Fruit fly (Drosophila melanogaster) Kc167 (cell line): Measurements from ENCODE around the gene Tcs3.

ENCODE experiments used
- Myc ChIP-seq: fragments of >200 bp; optimal IDR thresholded peaks from 2 replicates; lab custom pipeline; 2017; ENCODE audit warnings: missing external identifiers
- Sin3A ChIP-seq: fragments of >200 bp; optimal IDR thresholded peaks from 2 replicates; lab custom pipeline; 2018; ENCODE audit warnings: missing external identifiers
- h ChIP-seq: fragments of >200 bp; optimal IDR thresholded peaks from 3 replicates; lab custom pipeline; 2018; ENCODE audit warnings: missing external identifiers
- insv ChIP-seq: fragments of >200 bp; optimal IDR thresholded peaks from 3 replicates; lab custom pipeline; 2018; ENCODE audit warnings: missing external identifiers
- psq ChIP-seq: fragments of >200 bp; optimal IDR thresholded peaks from 2 replicates; lab custom pipeline; 2017; ENCODE audit warnings: missing external identifiers
- ttk ChIP-seq: sonication (Bioruptor generic); optimal IDR thresholded peaks from 2 replicates; lab custom pipeline; 2017; ENCODE audit warnings: missing external identifiers

The Tcs3 gene

DNA sequence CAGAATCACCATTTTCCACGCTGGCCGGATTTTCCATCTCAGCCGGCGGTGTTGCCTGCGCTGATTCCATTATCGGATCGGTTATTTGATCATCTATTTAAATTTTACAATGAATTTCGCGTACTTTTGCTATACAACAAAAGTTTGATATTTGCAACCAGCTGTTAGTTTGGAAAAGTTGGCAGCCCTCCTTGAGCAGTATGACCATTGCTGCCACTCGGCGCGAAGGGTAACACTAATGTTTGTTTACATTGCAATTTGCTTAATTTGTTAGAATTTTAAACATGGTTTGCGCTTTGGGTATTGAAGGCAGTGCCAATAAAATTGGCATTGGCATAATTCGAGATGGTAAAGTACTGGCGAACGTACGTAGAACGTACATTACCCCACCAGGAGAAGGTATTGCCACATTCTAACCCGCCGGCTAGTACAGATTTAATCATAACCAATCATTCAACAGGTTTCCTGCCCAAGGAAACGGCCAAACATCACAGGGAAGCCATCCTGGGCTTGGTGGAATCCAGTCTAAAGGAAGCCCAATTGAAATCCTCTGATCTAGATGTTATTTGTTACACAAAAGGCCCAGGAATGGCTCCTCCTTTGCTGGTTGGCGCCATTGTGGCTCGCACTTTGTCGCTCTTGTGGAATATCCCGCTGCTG, at the start of gene Tcs3, which contains the start of gene Golgin104:
Gene Tcs3 (plus strand): TSS at position 222 of the 660 bp plus-strand sequence.
Gene Golgin104 (minus strand): TSS at position 182 of the 660 bp plus-strand sequence.
- TF ChIP-seq psq (lab: Kevin White, UChicago) = no peak
- TF ChIP-seq Myc (lab: Kevin White, UChicago) = no peak
- no peak for TF ChIP-seq insv (lab: Kevin White, UChicago)
- TF ChIP-seq Sin3A (lab: Kevin White, UChicago) = no peak
- no peak for TF ChIP-seq ttk (lab: Kevin White, UChicago)
- no peak for TF ChIP-seq h (lab: Kevin White, UChicago)

DNA sequence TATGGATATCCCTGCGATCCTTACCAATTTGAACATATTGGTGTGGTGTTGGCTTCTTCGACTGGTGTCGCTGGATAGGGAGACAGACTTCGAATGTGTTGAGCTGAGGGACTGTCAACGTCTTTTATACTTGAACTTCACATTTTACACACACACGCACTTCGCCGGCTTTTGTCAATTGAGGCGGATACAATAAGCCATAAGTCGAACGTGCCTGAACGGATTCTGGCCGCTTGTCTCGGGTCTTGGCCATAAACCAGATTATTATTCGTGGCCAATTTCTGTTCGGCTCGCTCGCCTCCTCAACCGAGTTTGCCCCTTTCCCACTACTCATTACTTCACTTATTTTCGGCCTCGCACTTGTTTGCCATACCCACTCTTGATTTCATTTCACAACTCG, 48.7 kb upstream of the Tcs3 start, which contains the start of gene CG13044:
Gene CG13044 (minus strand): TSS at position 101 of the 400 bp plus-strand sequence.
- TF ChIP-seq insv (lab: Kevin White, UChicago) (no peak), Myc (lab: Kevin White, UChicago) (no peak), ttk (lab: Kevin White, UChicago) (no peak), Sin3A (lab: Kevin White, UChicago) (no peak), h (lab: Kevin White, UChicago) (no peak), psq (lab: Kevin White, UChicago) (no peak)

DNA sequence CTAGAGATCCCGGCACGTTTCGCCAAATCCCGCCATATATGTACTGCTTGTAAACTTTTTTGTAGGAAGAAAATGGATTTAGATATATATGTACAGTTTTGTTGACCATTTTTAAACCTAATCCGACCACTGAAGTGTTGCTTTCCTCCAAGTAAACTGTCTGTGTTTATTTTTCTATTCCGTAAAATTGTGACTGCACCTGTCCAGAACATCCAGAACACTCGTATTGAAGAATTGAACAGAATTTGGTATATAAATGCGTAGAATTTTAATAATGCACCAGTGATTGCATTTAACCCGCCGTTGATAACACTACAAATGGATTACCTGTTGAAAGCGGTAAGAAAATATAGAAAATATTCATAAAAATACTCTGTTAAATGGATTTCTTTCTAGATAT, 47.8 kb upstream of the Tcs3 start, which contains the start of gene CG43249:
Gene CG43249 (plus strand): TSS at position 301 of the 400 bp plus-strand sequence.
- TF ChIP-seq psq (lab: Kevin White, UChicago) (no peak), ttk (lab: Kevin White, UChicago) (no peak), Sin3A (lab: Kevin White, UChicago) (no peak), h (lab: Kevin White, UChicago) (no peak), Myc (lab: Kevin White, UChicago) (no peak), insv (lab: Kevin White, UChicago) (no peak)

DNA sequence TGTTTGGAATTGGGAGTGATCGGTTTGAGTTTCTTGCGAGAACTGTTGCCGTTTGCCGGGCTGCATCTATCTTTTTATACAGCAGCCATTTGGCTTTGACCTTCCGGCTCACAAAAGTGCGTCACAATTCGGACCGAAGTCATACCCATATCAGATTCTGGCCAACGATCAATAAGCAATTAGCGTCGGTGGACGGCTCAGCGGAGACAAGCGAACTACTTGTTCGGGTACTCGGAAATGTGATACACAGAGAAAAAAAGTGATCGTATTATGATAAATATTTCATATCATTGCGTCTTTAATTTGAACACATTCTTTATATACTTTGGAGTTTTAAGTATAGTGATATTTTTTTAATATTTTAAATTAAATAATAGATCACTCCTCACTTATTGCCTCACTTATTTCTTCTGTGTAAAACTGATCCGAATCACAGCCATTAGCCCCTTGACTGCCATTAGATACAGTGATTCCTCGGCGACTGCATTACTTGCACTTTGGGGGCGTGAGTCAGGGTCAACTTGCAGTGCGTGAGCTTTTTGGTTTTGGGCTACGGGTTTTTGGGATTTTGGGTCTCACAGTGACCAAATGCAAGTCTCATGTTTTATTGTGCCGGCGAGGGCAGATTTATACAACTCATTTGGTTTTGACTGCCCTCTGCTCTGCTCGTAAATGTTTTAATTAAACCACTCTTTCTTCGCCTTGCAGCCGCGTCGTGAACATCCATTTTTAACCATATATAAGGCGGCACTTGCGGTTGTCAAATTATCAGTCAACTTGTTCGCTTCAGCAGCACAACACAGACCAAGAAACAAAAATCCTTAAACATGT, 45.8 kb upstream of the Tcs3 start, which contains the start of the genes CG13043 and CG13063:
Gene CG13043 (minus strand): TSS at position 51 of the 831 bp plus-strand sequence.
Gene CG13063 (plus strand): TSS at position 781 of the 831 bp plus-strand sequence.
- TF ChIP-seq h (lab: Kevin White, UChicago) = no peak
- no peak for TF ChIP-seq Myc (lab: Kevin White, UChicago)
- TF ChIP-seq insv (lab: Kevin White, UChicago) = no peak
- TF ChIP-seq psq (lab: Kevin White, UChicago) = no peak
- TF ChIP-seq ttk (lab: Kevin White, UChicago) = no peak
- TF ChIP-seq Sin3A (lab: Kevin White, UChicago) = no peak

DNA sequence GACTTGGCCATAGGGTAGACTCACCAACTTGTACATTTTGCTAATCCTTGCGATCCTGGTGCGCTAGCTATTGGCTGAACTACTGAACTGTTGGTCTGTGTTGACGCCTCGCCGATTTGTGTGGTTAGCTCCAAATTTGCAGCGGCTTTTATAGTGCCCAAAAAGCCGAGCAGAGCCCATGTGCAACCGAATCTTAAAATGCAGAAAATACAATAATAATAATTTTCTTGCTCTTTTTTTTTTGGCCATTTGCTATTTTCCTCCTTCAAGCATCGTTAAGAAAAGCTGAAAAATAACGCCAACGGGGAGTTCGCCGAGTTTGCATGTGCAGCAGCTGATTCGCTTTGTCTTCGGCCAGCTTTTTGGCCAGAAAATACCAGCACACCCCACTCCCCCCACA, 43.4 kb upstream of the Tcs3 start, which contains the start of gene CG13042:
Gene CG13042 (minus strand): TSS at position 101 of the 400 bp plus-strand sequence.
- TF ChIP-seq h (lab: Kevin White, UChicago) = no peak
- TF ChIP-seq psq (lab: Kevin White, UChicago) = no peak
- TF ChIP-seq insv (lab: Kevin White, UChicago) = no peak
- no peak for TF ChIP-seq ttk (lab: Kevin White, UChicago)
- TF ChIP-seq Myc (lab: Kevin White, UChicago) = no peak
- no peak for TF ChIP-seq Sin3A (lab: Kevin White, UChicago)

DNA sequence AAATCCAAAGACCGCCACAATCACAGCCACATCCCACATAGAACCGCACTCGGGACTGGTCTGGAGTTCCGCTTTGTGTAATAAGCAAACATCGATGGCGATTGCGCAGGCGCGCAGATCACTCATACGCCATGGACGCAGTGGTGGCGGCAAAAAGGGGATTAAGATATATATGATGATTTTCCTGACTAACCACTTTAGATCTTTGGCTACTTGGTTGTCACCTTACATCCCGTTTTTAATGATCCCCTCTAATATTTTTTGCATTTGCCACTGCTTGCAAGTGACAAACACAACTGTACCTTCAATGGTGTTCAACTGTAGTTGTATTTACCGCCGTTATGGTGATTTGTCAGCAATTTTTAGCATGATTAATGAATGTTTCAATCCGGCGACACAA, 41.8 kb upstream of the Tcs3 start:
- TF ChIP-seq Sin3A (lab: Kevin White, UChicago) (no peak), ttk (lab: Kevin White, UChicago) (no peak), insv (lab: Kevin White, UChicago) (no peak), psq (lab: Kevin White, UChicago) (no peak), h (lab: Kevin White, UChicago) (no peak), Myc (lab: Kevin White, UChicago) (no peak)

DNA sequence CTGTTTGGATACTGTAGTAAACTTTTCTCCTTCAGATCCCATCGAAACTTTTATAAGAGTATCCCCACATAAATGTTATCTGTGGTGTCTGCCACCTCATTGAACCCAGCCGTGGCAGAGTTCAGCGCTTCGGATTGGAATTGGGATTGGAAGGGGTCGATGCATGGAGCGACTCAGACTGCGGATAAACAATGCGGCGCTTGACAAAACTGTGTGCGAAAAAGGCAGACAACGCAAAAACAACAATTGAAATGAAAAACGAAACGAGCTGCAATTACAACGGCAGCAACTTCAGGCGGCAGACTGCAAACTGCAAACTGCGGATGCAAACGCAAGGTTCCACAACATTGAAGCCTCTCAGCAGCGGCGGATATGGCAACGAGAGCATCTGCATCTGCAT, 37.8 kb upstream of the Tcs3 start, which contains the start of gene CG13062:
Gene CG13062 (plus strand): TSS at position 301 of the 400 bp plus-strand sequence.
- TF ChIP-seq h (lab: Kevin White, UChicago) (no peak), ttk (lab: Kevin White, UChicago) (no peak), insv (lab: Kevin White, UChicago) (no peak), psq (lab: Kevin White, UChicago) (no peak), Sin3A (lab: Kevin White, UChicago) (no peak), Myc (lab: Kevin White, UChicago) (no peak)

DNA sequence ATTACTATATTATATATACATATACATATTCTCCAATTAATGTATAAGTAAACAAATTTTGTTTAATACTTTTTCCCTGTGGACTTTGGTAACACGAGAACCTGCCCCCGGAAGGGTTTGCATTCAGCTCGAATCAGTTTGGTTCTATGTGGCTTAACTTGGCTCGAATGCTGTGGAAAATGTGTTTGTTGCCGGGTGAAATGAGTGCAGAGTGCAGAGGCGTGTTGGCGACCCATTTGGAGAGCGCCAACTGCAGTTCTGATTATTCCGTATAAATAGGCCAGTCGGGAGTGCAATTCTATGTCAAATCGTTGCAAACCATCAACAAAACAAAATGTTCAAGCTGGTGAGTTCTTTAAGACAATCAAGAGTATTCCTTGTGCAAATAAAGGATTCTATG, 34.1 kb upstream of the Tcs3 start, which contains the start of gene Nplp3:
Gene Nplp3 (plus strand): TSS at position 301 of the 400 bp plus-strand sequence.
- TF ChIP-seq psq (lab: Kevin White, UChicago) = no peak
- TF ChIP-seq h (lab: Kevin White, UChicago) = no peak
- TF ChIP-seq Sin3A (lab: Kevin White, UChicago) = no peak
- no peak for TF ChIP-seq ttk (lab: Kevin White, UChicago)
- TF ChIP-seq Myc (lab: Kevin White, UChicago) = no peak
- TF ChIP-seq insv (lab: Kevin White, UChicago) = no peak

DNA sequence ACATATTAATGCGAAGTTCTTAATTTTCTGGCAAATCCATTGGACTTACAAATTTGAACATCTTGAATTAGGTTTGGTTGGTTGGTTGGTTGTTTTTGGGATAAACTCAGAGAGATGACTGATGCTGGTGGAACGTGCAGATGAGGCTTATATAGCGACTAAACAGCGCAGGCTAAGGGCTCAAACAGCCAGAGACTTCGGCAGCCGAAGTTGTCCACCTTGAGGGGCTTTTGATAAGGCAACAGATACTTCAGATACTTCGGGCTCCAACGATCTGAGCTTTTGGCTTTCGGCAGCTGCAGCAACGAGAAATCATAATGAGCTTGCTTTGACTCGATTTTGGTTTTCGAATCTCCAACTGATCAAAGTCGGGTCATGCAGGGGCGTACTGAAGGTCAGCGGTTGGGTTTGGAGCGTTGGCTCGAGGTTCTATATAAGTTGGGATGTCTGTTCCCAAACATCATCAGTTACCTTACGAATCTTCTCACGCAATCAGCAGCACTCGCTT, 32.3 kb upstream of the Tcs3 start, which contains the start of the genes CG13041 and CG13060:
Gene CG13041 (minus strand): TSS at position 128 of the 508 bp plus-strand sequence.
Gene CG13060 (plus strand): TSS at position 458 of the 508 bp plus-strand sequence.
- TF ChIP-seq insv (lab: Kevin White, UChicago) (no peak), ttk (lab: Kevin White, UChicago) (no peak), h (lab: Kevin White, UChicago) (no peak), Sin3A (lab: Kevin White, UChicago) (no peak), psq (lab: Kevin White, UChicago) (no peak), Myc (lab: Kevin White, UChicago) (no peak)

DNA sequence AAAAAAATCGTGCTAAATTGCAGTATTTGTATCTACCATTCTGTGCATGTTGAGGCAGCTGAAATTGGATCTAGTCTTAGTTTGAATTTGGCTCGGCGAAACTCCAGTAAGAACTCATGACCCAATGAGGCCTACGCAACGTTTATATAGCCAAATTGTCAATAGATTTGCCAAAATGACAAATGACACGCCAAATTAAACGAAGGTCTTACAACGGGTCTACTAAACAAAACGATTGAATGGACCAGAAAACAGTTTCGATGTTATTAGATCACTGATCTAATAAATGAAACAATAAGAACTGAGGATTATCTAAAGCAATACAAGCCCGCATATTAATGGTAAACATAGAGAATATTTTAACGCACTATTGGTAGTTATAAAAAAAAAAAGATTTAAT, 30.6 kb upstream of the Tcs3 start, which contains the start of gene CG42718:
Gene CG42718 (minus strand): TSS at position 101 of the 400 bp plus-strand sequence.
- TF ChIP-seq Myc (lab: Kevin White, UChicago) (no peak), ttk (lab: Kevin White, UChicago) (no peak), h (lab: Kevin White, UChicago) (no peak), insv (lab: Kevin White, UChicago) (no peak), psq (lab: Kevin White, UChicago) (no peak), Sin3A (lab: Kevin White, UChicago) (no peak)
